Worm (Caenorhabditis elegans) whole organism, mixed stage, embryonic: Measurements from ENCODE around the gene F47C12.8.

Source experiments
- ceh-83 ChIP-seq: fragments of 200-800 bp; sonication (Bioruptor generic); optimal IDR thresholded peaks from 2 replicates; lab custom pipeline; 2018; ENCODE audit warnings: mild to moderate bottlenecking, missing genetic modification characterization, missing compliant biosample characterization
- cnd-1 ChIP-seq: fragments of 200-800 bp; sonication (Bioruptor generic); optimal IDR thresholded peaks from 2 replicates; lab custom pipeline; 2018; ENCODE audit warnings: mild to moderate bottlenecking, missing genetic modification characterization, missing compliant biosample characterization
- lsy-2 ChIP-seq: fragments of 150-350 bp; optimal IDR thresholded peaks from 2 replicates; lab custom pipeline; 2014; ENCODE audit warnings: missing biosample characterization, missing genetic modification characterization
- nhr-237 ChIP-seq: fragments of 150-350 bp; optimal IDR thresholded peaks from 2 replicates; lab custom pipeline; 2014; ENCODE audit warnings: missing biosample characterization, missing genetic modification characterization
- nhr-28 ChIP-seq: fragments of 150-350 bp; optimal IDR thresholded peaks from 2 replicates; lab custom pipeline; 2014; ENCODE audit warnings: missing biosample characterization, missing genetic modification characterization
- pha-4 ChIP-seq: fragments of 150-350 bp; optimal IDR thresholded peaks from 2 replicates; lab custom pipeline; 2018; ENCODE audit warnings: missing biosample characterization, missing genetic modification reagents, missing genetic modification characterization
- sptf-1 ChIP-seq: sonication (generic microtip); optimal IDR thresholded peaks from 2 replicates; lab custom pipeline; 2017; ENCODE audit warnings: mild to moderate bottlenecking, missing genetic modification characterization, moderate library complexity, missing compliant biosample characterization
- unc-39 ChIP-seq: fragments of 150-350 bp; optimal IDR thresholded peaks from 2 replicates; lab custom pipeline; 2014; ENCODE audit warnings: missing biosample characterization, missing genetic modification characterization
- unc-62 ChIP-seq: fragments of 150-350 bp; optimal IDR thresholded peaks from 2 replicates; lab custom pipeline; 2014; ENCODE audit warnings: missing biosample characterization, missing genetic modification reagents, missing genetic modification characterization

DNA sequence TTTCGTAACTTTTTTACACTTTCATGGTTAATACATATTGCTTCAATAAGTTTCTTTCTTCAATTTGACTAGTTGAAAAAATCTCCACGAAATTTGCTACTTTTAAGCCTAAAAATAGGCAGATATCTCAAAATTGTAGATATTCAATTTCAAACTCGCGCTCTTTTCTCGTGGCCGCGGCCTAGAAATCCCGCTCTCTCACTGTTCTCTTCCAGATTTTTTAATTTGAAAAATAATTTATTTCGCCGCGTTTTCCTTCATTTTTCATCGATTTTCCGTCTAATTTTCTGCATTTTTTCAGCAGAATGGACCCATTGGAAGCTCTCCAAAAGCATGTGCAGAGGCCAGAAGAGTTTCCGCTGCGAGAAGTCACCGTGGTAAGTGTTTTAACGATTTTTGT lies 43.9 kb upstream of the F47C12.8 start, which contains the start of gene cdc-73:
- TF ChIP-seq ceh-83 (GFP tag; lab: Kevin White, UChicago) (no peak), nhr-28 (tag; lab: Kevin White, UChicago) (no peak), unc-62 (GFP tag; lab: Kevin White, UChicago) (no peak), pha-4 (tag; lab: Kevin White, UChicago) (no peak), sptf-1 (peak; percentile 31), cnd-1 (tag; lab: Kevin White, UChicago) (no peak), lsy-2 (tag; lab: Kevin White, UChicago) (peak; percentile 23), nhr-237 (tag; lab: Kevin White, UChicago) (no peak), unc-39 (tag; lab: Kevin White, UChicago) (no peak)
